Worm (Caenorhabditis elegans): ENCODE results near the gene dmd-7.

DNA sequence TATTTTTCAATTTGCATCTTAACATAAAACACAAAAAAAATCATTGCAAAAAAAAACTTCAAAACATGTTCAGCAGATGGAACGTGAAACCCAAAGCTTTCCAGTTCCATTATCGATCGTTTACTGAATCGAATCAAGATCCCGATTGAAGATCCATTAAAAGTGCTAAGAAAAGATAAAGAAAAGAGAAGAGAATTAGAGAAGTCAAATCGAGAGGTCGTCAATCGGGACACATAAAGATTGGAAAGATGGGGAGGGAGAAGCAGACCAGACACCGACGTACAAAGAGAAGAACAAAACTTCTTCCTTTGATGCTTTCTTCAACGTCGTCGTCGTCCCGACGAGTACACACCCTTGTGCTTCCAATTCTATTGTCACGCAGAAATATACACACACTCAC is 13.8 kb upstream of the dmd-7 start:
- TF ChIP-seq ceh-14 (tag; optimal IDR thresholded peaks at IDR 0.05) (no peak), pha-4 (tag; optimal IDR thresholded peaks at IDR 0.05) (no peak), pqm-1 (tag; optimal IDR thresholded peaks at IDR 0.05) (no peak)

All from whole organism, late embryonic.